Fruit fly (Drosophila melanogaster) whole organism, prepupa: ENCODE data around the gene CG14142.

Experiments
- Blimp-1 ChIP-seq: fragments of 200-800 bp; sonication (Bioruptor generic); optimal IDR thresholded peaks from 3 replicates; lab custom pipeline; 2017; ENCODE audit warnings: missing biosample characterization, missing genetic modification characterization, mild to moderate bottlenecking, moderate library complexity, missing genetic modification reagents
- CG10631 ChIP-seq: fragments of 200-800 bp; sonication (Bioruptor generic); optimal IDR thresholded peaks from 2 replicates; lab custom pipeline; 2016; ENCODE audit warnings: missing biosample characterization, missing genetic modification characterization
- CG11294 ChIP-seq: fragments of 200-800 bp; sonication (Bioruptor generic); IDR thresholded peaks from 2 replicates; pipeline ENCODE4 v1.3.6; 2022; ENCODE audit warnings: missing biosample characterization, missing genetic modification characterization
- CG11762 ChIP-seq: fragments of 200-800 bp; sonication (Bioruptor generic); optimal IDR thresholded peaks from 3 replicates; lab custom pipeline; 2016; ENCODE audit warnings: missing biosample characterization, missing genetic modification characterization; ENCODE audit not compliant: insufficient read depth
- CG11902 ChIP-seq: fragments of 200-800 bp; sonication (Bioruptor generic); optimal IDR thresholded peaks from 3 replicates; lab custom pipeline; 2016; ENCODE audit warnings: missing biosample characterization, missing genetic modification characterization
- CG1621 ChIP-seq: fragments of 200-800 bp; sonication (Bioruptor generic); optimal IDR thresholded peaks from 3 replicates; lab custom pipeline; 2018; ENCODE audit warnings: missing biosample characterization, mild to moderate bottlenecking, missing genetic modification characterization
- CG16779 ChIP-seq: fragments of 200-800 bp; sonication (Bioruptor generic); optimal IDR thresholded peaks from 3 replicates; lab custom pipeline; 2017; ENCODE audit warnings: missing biosample characterization, mild to moderate bottlenecking, missing genetic modification characterization
- CG3032 ChIP-seq: fragments of 200-800 bp; optimal IDR thresholded peaks from 2 replicates; lab custom pipeline; 2019; ENCODE audit warnings: missing biosample characterization, mild to moderate bottlenecking, missing genetic modification characterization, moderate library complexity
- CG31627 ChIP-seq: fragments of 200-800 bp; sonication (Bioruptor generic); optimal IDR thresholded peaks from 3 replicates; lab custom pipeline; 2016; ENCODE audit warnings: missing biosample characterization, missing genetic modification characterization
- CG32006 ChIP-seq: fragments of 200-800 bp; sonication (Bioruptor generic); optimal IDR thresholded peaks from 3 replicates; lab custom pipeline; 2017; ENCODE audit warnings: missing biosample characterization, mild to moderate bottlenecking, missing genetic modification characterization
- CG4318 ChIP-seq: fragments of 200-800 bp; sonication (Bioruptor generic); optimal IDR thresholded peaks from 3 replicates; lab custom pipeline; 2017; ENCODE audit warnings: missing biosample characterization, mild to moderate bottlenecking, missing genetic modification characterization
- CG6276 ChIP-seq: fragments of 200-800 bp; sonication (Bioruptor generic); optimal IDR thresholded peaks from 2 replicates; lab custom pipeline; 2017; ENCODE audit warnings: missing biosample characterization, mild to moderate bottlenecking, missing genetic modification characterization
- CG6808 ChIP-seq: fragments of 200-800 bp; sonication (Bioruptor generic); optimal IDR thresholded peaks from 3 replicates; lab custom pipeline; 2017; ENCODE audit warnings: missing biosample characterization, missing genetic modification characterization, mild to moderate bottlenecking, moderate library complexity, missing genetic modification reagents
- CG6854 ChIP-seq: fragments of 200-800 bp; sonication (Bioruptor generic); optimal IDR thresholded peaks from 2 replicates; lab custom pipeline; 2017; ENCODE audit warnings: missing biosample characterization, mild to moderate bottlenecking, missing genetic modification characterization
- CG7368 ChIP-seq: fragments of 200-800 bp; sonication (Bioruptor generic); optimal IDR thresholded peaks from 3 replicates; lab custom pipeline; 2016; ENCODE audit warnings: missing biosample characterization, missing genetic modification characterization
- CG8119 ChIP-seq: fragments of 200-800 bp; sonication (Bioruptor generic); IDR thresholded peaks from 3 replicates; pipeline ENCODE4 v1.3.6; 2022; ENCODE audit warnings: missing biosample characterization, missing genetic modification characterization
- CG8632 ChIP-seq: fragments of 200-800 bp; sonication (Bioruptor generic); optimal IDR thresholded peaks from 3 replicates; lab custom pipeline; 2016; ENCODE audit warnings: missing biosample characterization, missing genetic modification characterization
- CG9139 ChIP-seq: fragments of 200-800 bp; sonication (Bioruptor generic); optimal IDR thresholded peaks from 3 replicates; lab custom pipeline; 2017; ENCODE audit warnings: missing biosample characterization, mild to moderate bottlenecking, missing genetic modification characterization
- Eip78C ChIP-seq: fragments of 200-800 bp; sonication (Bioruptor generic); peaks from one replicate; lab custom pipeline; 2016; ENCODE audit warnings: missing biosample characterization, missing genetic modification characterization
- Ets96B ChIP-seq: fragments of 200-800 bp; optimal IDR thresholded peaks from 2 replicates; lab custom pipeline; 2019; ENCODE audit warnings: missing biosample characterization, mild to moderate bottlenecking, missing genetic modification characterization, moderate library complexity
- Hr38 ChIP-seq: sonication (Bioruptor generic); optimal IDR thresholded peaks from 2 replicates; lab custom pipeline; 2016; ENCODE audit warnings: missing biosample characterization, missing genetic modification characterization
- Hr39 ChIP-seq: fragments of 200-800 bp; sonication (Bioruptor generic); optimal IDR thresholded peaks from 2 replicates; lab custom pipeline; 2016; ENCODE audit warnings: missing biosample characterization, missing genetic modification characterization
- Hr4 ChIP-seq: fragments of 200-800 bp; sonication (Bioruptor generic); optimal IDR thresholded peaks from 3 replicates; lab custom pipeline; 2016; ENCODE audit warnings: missing biosample characterization, missing genetic modification characterization
- Met ChIP-seq: fragments of 200-800 bp; sonication (Bioruptor generic); optimal IDR thresholded peaks from 3 replicates; lab custom pipeline; 2016; ENCODE audit warnings: missing biosample characterization, missing genetic modification characterization
- OdsH ChIP-seq: fragments of 200-800 bp; sonication (Bioruptor generic); optimal IDR thresholded peaks from 3 replicates; lab custom pipeline; 2016; ENCODE audit warnings: missing biosample characterization, missing genetic modification characterization
- Smox ChIP-seq: fragments of 200-800 bp; sonication (Bioruptor generic); optimal IDR thresholded peaks from 3 replicates; lab custom pipeline; 2016; ENCODE audit warnings: missing biosample characterization, missing genetic modification characterization
- Sox102F ChIP-seq: fragments of 200-800 bp; sonication (Bioruptor generic); optimal IDR thresholded peaks from 2 replicates; lab custom pipeline; 2016; ENCODE audit warnings: missing biosample characterization, mild to moderate bottlenecking, missing genetic modification characterization
- Sox14 ChIP-seq: fragments of 200-800 bp; sonication (Bioruptor generic); optimal IDR thresholded peaks from 3 replicates; lab custom pipeline; 2016; ENCODE audit warnings: missing biosample characterization, missing genetic modification characterization
- Sox15 ChIP-seq: fragments of 200-800 bp; sonication (Bioruptor generic); optimal IDR thresholded peaks from 3 replicates; lab custom pipeline; 2016; ENCODE audit warnings: missing biosample characterization, missing genetic modification characterization
- achi ChIP-seq: fragments of 200-800 bp; sonication (Bioruptor generic); optimal IDR thresholded peaks from 3 replicates; lab custom pipeline; 2016; ENCODE audit warnings: missing biosample characterization, missing genetic modification characterization
- acj6 ChIP-seq: fragments of 200-800 bp; sonication (Bioruptor generic); optimal IDR thresholded peaks from 3 replicates; lab custom pipeline; 2016; ENCODE audit warnings: missing biosample characterization, missing genetic modification characterization
- cyc ChIP-seq: fragments of 200-800 bp; sonication (Bioruptor generic); optimal IDR thresholded peaks from 3 replicates; lab custom pipeline; 2016; ENCODE audit warnings: missing biosample characterization, missing genetic modification characterization
- dac ChIP-seq: fragments of 200-800 bp; sonication (Bioruptor generic); optimal IDR thresholded peaks from 2 replicates; lab custom pipeline; 2017; ENCODE audit warnings: missing biosample characterization, mild to moderate bottlenecking, missing genetic modification characterization
- dsx ChIP-seq: fragments of 200-800 bp; optimal IDR thresholded peaks from 3 replicates; lab custom pipeline; 2019; ENCODE audit warnings: missing biosample characterization, mild to moderate bottlenecking, missing genetic modification characterization, moderate library complexity; ENCODE audit not compliant: poor library complexity, severe bottlenecking
- esn ChIP-seq: fragments of 200-800 bp; sonication (Bioruptor generic); optimal IDR thresholded peaks from 2 replicates; lab custom pipeline; 2016; ENCODE audit warnings: missing biosample characterization, mild to moderate bottlenecking, missing genetic modification characterization, moderate library complexity
- fd59A ChIP-seq: fragments of 200-800 bp; sonication (Bioruptor generic); optimal IDR thresholded peaks from 2 replicates; lab custom pipeline; 2017; ENCODE audit warnings: missing biosample characterization, mild to moderate bottlenecking, missing genetic modification characterization, missing genetic modification reagents
- fd85E ChIP-seq: fragments of 200-800 bp; sonication (Bioruptor generic); optimal IDR thresholded peaks from 3 replicates; lab custom pipeline; 2016; ENCODE audit warnings: missing biosample characterization, missing genetic modification characterization
- fkh ChIP-seq: fragments of 200-800 bp; sonication (Bioruptor generic); optimal IDR thresholded peaks from 3 replicates; lab custom pipeline; 2017; ENCODE audit warnings: missing biosample characterization, mild to moderate bottlenecking, missing genetic modification characterization, moderate library complexity
- lz ChIP-seq: fragments of 200-800 bp; sonication (Bioruptor generic); optimal IDR thresholded peaks from 3 replicates; lab custom pipeline; 2016; ENCODE audit warnings: missing biosample characterization, missing genetic modification characterization
- net ChIP-seq: fragments of 200-800 bp; sonication (Bioruptor generic); optimal IDR thresholded peaks from 3 replicates; lab custom pipeline; 2016; ENCODE audit warnings: missing biosample characterization, missing genetic modification characterization
- pdm3 ChIP-seq: fragments of 200-800 bp; sonication (Bioruptor generic); optimal IDR thresholded peaks from 3 replicates; lab custom pipeline; 2016; ENCODE audit warnings: missing biosample characterization, missing genetic modification characterization
- salr ChIP-seq, 2 experiments: fragments of 200-800 bp; sonication (Bioruptor generic); optimal IDR thresholded peaks; 3 replicates each; lab custom pipeline; 2016 to 2018; ENCODE audit warnings: missing biosample characterization in 2 of 2, missing genetic modification characterization in 2 of 2, mild to moderate bottlenecking in 1 of 2
- spab ChIP-seq: fragments of 200-800 bp; sonication (Bioruptor generic); optimal IDR thresholded peaks from 2 replicates; lab custom pipeline; 2017; ENCODE audit warnings: missing biosample characterization, mild to moderate bottlenecking, missing genetic modification characterization, missing genetic modification reagents
- ss ChIP-seq, 2 experiments: fragments of 200-800 bp; sonication (Bioruptor generic); optimal IDR thresholded peaks; 2 replicates in 1 of 2; 3 replicates in 1 of 2; lab custom pipeline; 2017 to 2018; ENCODE audit warnings: mild to moderate bottlenecking in 2 of 2, missing biosample characterization in 2 of 2, missing genetic modification characterization in 2 of 2, moderate library complexity in 1 of 2
- svp ChIP-seq: fragments of 200-800 bp; sonication (Bioruptor generic); peaks from one replicate; lab custom pipeline; 2016; ENCODE audit warnings: missing biosample characterization, missing genetic modification characterization
- topi ChIP-seq: fragments of 200-800 bp; sonication (Bioruptor generic); optimal IDR thresholded peaks from 3 replicates; lab custom pipeline; 2016; ENCODE audit warnings: missing biosample characterization, missing genetic modification characterization

CG14142 gene

dm6 chr3L:11213643-11214042 is 40.3 kb downstream of the CG14142 start:
- no peak for TF ChIP-seq CG32006
- TF ChIP-seq CG1621 = peak; percentile 4
- TF ChIP-seq pdm3 (GFP tag; lab: Kevin White, UChicago) = no peak
- no peak for TF ChIP-seq fd85E
- TF ChIP-seq lz = no peak
- TF ChIP-seq fkh = no peak
- TF ChIP-seq Sox102F = no peak
- peak; percentile 38 for TF ChIP-seq CG6808 (GFP tag; lab: Kevin White, UChicago)
- no peak for TF ChIP-seq cyc (GFP tag; lab: Kevin White, UChicago)
- TF ChIP-seq CG6854 = peak; percentile 13
- no peak for TF ChIP-seq CG31627
- no peak for TF ChIP-seq OdsH (GFP tag; lab: Kevin White, UChicago)
- no peak for TF ChIP-seq Hr4 (GFP tag; lab: Kevin White, UChicago)
- no peak for TF ChIP-seq Sox14 (GFP tag; lab: Kevin White, UChicago)
- peak; percentile 27 to 63 for TF ChIP-seq ss (GFP tag; optimal IDR thresholded peaks at IDR 0.05; lab: Kevin White, UChicago)
- no peak for TF ChIP-seq Met (GFP tag; lab: Kevin White, UChicago)
- no peak for TF ChIP-seq net
- no peak for TF ChIP-seq fd59A
- no peak for TF ChIP-seq dac (GFP tag; lab: Kevin White, UChicago)
- peak; percentile 67 for TF ChIP-seq Eip78C
- peak; percentile 21 for TF ChIP-seq CG9139 (GFP tag; lab: Kevin White, UChicago)
- no peak for TF ChIP-seq CG16779 (tag; lab: Kevin White, UChicago)

- TF ChIP-seq achi (no peak), spab (no peak), CG10631 (GFP tag; lab: Kevin White, UChicago) (no peak), Sox14 (GFP tag; lab: Kevin White, UChicago) (no peak), salr (GFP tag; optimal IDR thresholded peaks at IDR 0.05; lab: Kevin White, UChicago) (no peak), esn (GFP tag; lab: Kevin White, UChicago) (no peak), CG6854 (no peak), lz (no peak), cyc (GFP tag; lab: Kevin White, UChicago) (no peak), CG31627 (no peak), Sox15 (GFP tag; lab: Kevin White, UChicago) (no peak), CG11762 (GFP tag; lab: Kevin White, UChicago) (no peak), net (no peak), Sox102F (no peak), CG8632 (no peak), Smox (GFP tag; lab: Kevin White, UChicago) (no peak), Hr4 (GFP tag; lab: Kevin White, UChicago) (no peak), CG4318 (GFP tag; lab: Kevin White, UChicago) (no peak), ss (GFP tag; optimal IDR thresholded peaks at IDR 0.05; lab: Kevin White, UChicago) (peak in 1 of 2 experiments; percentile 10), Ets96B (tag; lab: Kevin White, UChicago) (no peak), Hr39 (no peak), CG3032 (tag; lab: Kevin White, UChicago) (peak; percentile 37), CG7368 (no peak), acj6 (GFP tag; lab: Kevin White, UChicago) (no peak), CG9139 (GFP tag; lab: Kevin White, UChicago) (peak; percentile 45), fkh (peak; percentile 75), CG1621 (no peak), fd85E (no peak), fd59A (no peak), CG6276 (peak; percentile 32), CG11902 (GFP tag; lab: Kevin White, UChicago) (no peak), CG16779 (tag; lab: Kevin White, UChicago) (peak; percentile 50), svp (GFP tag; lab: Kevin White, UChicago) (no peak), Blimp-1 (GFP tag; lab: Kevin White, UChicago) (no peak), Eip78C (no peak), CG8119 (GFP tag; lab: Robert Waterston, UW) (peak; percentile 65), CG6808 (GFP tag; lab: Kevin White, UChicago) (peak; percentile 39), topi (GFP tag; lab: Kevin White, UChicago) (no peak), Hr38 (no peak), dsx (peak; percentile 66), CG11294 (no peak)
These were observed 41.3 kb downstream of the CG14142 start, which contains the start of gene CG42671 for dm6 chr3L:11214406-11215243. TSS of gene CG42671 (plus strand) at chr3L:11214505.
